Worm (Caenorhabditis elegans) whole organism, L2 larva: ENCODE results near the gene rap-1.

Experiments
- C34F6.9 ChIP-seq: fragments of 150-350 bp; optimal IDR thresholded peaks from 2 replicates; lab custom pipeline; 2014; ENCODE audit warnings: missing biosample characterization, missing genetic modification characterization
- Y55F3AM.14 ChIP-seq: fragments of 200-800 bp; sonication (Bioruptor generic); optimal IDR thresholded peaks from 2 replicates; lab custom pipeline; 2018; ENCODE audit warnings: mild to moderate bottlenecking, missing genetic modification characterization, missing compliant biosample characterization
- alr-1 ChIP-seq: fragments of 150-350 bp; optimal IDR thresholded peaks from 2 replicates; lab custom pipeline; 2014; ENCODE audit warnings: missing biosample characterization, missing genetic modification characterization
- ama-1 ChIP-seq: fragments of 150-350 bp; optimal IDR thresholded peaks from 2 replicates; lab custom pipeline; 2018; ENCODE audit warnings: inconsistent platforms
- blmp-1 ChIP-seq: sonication (generic microtip); optimal IDR thresholded peaks from 2 replicates; lab custom pipeline; 2017; ENCODE audit warnings: missing genetic modification characterization, mild to moderate bottlenecking, missing compliant biosample characterization, antibody characterized with exemption, moderate library complexity; ENCODE audit not compliant: insufficient read depth
- ceh-16 ChIP-seq: fragments of 150-350 bp; optimal IDR thresholded peaks from 2 replicates; lab custom pipeline; 2014; ENCODE audit warnings: missing biosample characterization, missing genetic modification characterization
- crh-2 ChIP-seq: sonication (generic microtip); optimal IDR thresholded peaks from 2 replicates; lab custom pipeline; 2017; ENCODE audit warnings: missing biosample characterization, missing genetic modification characterization
- dmd-4 ChIP-seq: sonication (generic microtip); optimal IDR thresholded peaks from 2 replicates; lab custom pipeline; 2017; ENCODE audit warnings: missing biosample characterization, missing genetic modification characterization
- egl-27 ChIP-seq: sonication (generic microtip); optimal IDR thresholded peaks from 3 replicates; lab custom pipeline; 2017; ENCODE audit warnings: missing biosample characterization, missing genetic modification reagents, missing genetic modification characterization
- elt-1 ChIP-seq: fragments of 150-350 bp; optimal IDR thresholded peaks from 2 replicates; lab custom pipeline; 2014; ENCODE audit warnings: missing biosample characterization, missing genetic modification characterization
- fos-1 ChIP-seq: fragments of 150-350 bp; optimal IDR thresholded peaks from 2 replicates; lab custom pipeline; 2014; ENCODE audit warnings: missing biosample characterization, missing genetic modification characterization
- gmeb-1 ChIP-seq: fragments of 150-350 bp; optimal IDR thresholded peaks from 2 replicates; lab custom pipeline; 2014; ENCODE audit warnings: missing biosample characterization, missing genetic modification characterization
- lin-11 ChIP-seq: fragments of 150-350 bp; sonication (generic microtip); optimal IDR thresholded peaks from 2 replicates; lab custom pipeline; 2014; ENCODE audit warnings: missing biosample characterization, missing genetic modification characterization, inconsistent platforms, mixed read lengths
- lin-39 ChIP-seq: fragments of 150-350 bp; optimal IDR thresholded peaks from 2 replicates; lab custom pipeline; 2014; ENCODE audit warnings: missing biosample characterization, missing genetic modification reagents, missing genetic modification characterization
- lsy-2 ChIP-seq, 2 experiments: fragments of 150-350 bp in 1 of 2; sonication (generic microtip) in 1 of 2; optimal IDR thresholded peaks; 2 replicates each; lab custom pipeline; 2014 to 2017; ENCODE audit warnings: missing biosample characterization in 2 of 2, missing genetic modification characterization in 2 of 2
- mab-5 ChIP-seq: fragments of 150-350 bp; optimal IDR thresholded peaks from 2 replicates; lab custom pipeline; 2014; ENCODE audit warnings: missing biosample characterization, missing genetic modification characterization
- mdl-1 ChIP-seq, 2 experiments: fragments of 150-350 bp in 1 of 2; sonication (generic microtip) in 1 of 2; optimal IDR thresholded peaks; 2 replicates each; lab custom pipeline; 2017; ENCODE audit warnings: missing biosample characterization in 2 of 2, missing genetic modification characterization in 2 of 2
- nhr-10 ChIP-seq: sonication (generic microtip); optimal IDR thresholded peaks from 2 replicates; lab custom pipeline; 2017; ENCODE audit warnings: missing biosample characterization, missing genetic modification characterization
- nhr-11 ChIP-seq: fragments of 150-350 bp; optimal IDR thresholded peaks from 2 replicates; lab custom pipeline; 2014; ENCODE audit warnings: missing biosample characterization, missing genetic modification characterization
- nhr-129 ChIP-seq: fragments of 150-350 bp; optimal IDR thresholded peaks from 2 replicates; lab custom pipeline; 2014; ENCODE audit warnings: missing biosample characterization, missing genetic modification characterization
- nhr-23 ChIP-seq: fragments of 150-350 bp; optimal IDR thresholded peaks from 2 replicates; lab custom pipeline; 2014; ENCODE audit warnings: missing biosample characterization, missing genetic modification reagents, missing genetic modification characterization
- nhr-237 ChIP-seq: fragments of 150-350 bp; optimal IDR thresholded peaks from 2 replicates; lab custom pipeline; 2014; ENCODE audit warnings: missing biosample characterization, missing genetic modification characterization
- nhr-6 ChIP-seq: fragments of 150-350 bp; optimal IDR thresholded peaks from 2 replicates; lab custom pipeline; 2014; ENCODE audit warnings: missing biosample characterization, missing genetic modification characterization
- nhr-77 ChIP-seq: fragments of 150-350 bp; optimal IDR thresholded peaks from 2 replicates; lab custom pipeline; 2014; ENCODE audit warnings: missing biosample characterization, missing genetic modification characterization
- peb-1 ChIP-seq: fragments of 150-350 bp; optimal IDR thresholded peaks from 2 replicates; lab custom pipeline; 2014; ENCODE audit warnings: missing biosample characterization, missing genetic modification characterization
- sem-4 ChIP-seq: fragments of 150-350 bp; optimal IDR thresholded peaks from 2 replicates; lab custom pipeline; 2014; ENCODE audit warnings: missing biosample characterization, missing genetic modification reagents, missing genetic modification characterization
- sma-3 ChIP-seq: sonication (generic microtip); optimal IDR thresholded peaks from 2 replicates; lab custom pipeline; 2016; ENCODE audit warnings: missing genetic modification reagents, missing genetic modification characterization, missing compliant biosample characterization
- sma-9 ChIP-seq, 2 experiments: fragments of 150-350 bp in 1 of 2; sonication (generic microtip) in 1 of 2; optimal IDR thresholded peaks; 2 replicates each; lab custom pipeline; 2014 to 2016; ENCODE audit warnings: missing genetic modification characterization in 2 of 2, mild to moderate bottlenecking in 1 of 2, missing biosample characterization in 1 of 2, missing compliant biosample characterization in 1 of 2, missing genetic modification reagents in 1 of 2, moderate library complexity in 1 of 2
- snpc-4 ChIP-seq: fragments of 150-350 bp; optimal IDR thresholded peaks from 2 replicates; lab custom pipeline; 2014; ENCODE audit warnings: missing biosample characterization, missing genetic modification characterization
- unc-55 ChIP-seq: fragments of 150-350 bp; sonication (generic microtip); optimal IDR thresholded peaks from 3 replicates; lab custom pipeline; 2014; ENCODE audit warnings: missing biosample characterization, missing genetic modification reagents, missing genetic modification characterization
- unc-62 ChIP-seq: fragments of 150-350 bp; optimal IDR thresholded peaks from 2 replicates; lab custom pipeline; 2014; ENCODE audit warnings: missing biosample characterization, missing genetic modification reagents, missing genetic modification characterization
- zag-1 ChIP-seq: fragments of 150-350 bp; optimal IDR thresholded peaks from 2 replicates; lab custom pipeline; 2014; ENCODE audit warnings: missing biosample characterization, missing genetic modification characterization
- ztf-11 ChIP-seq: sonication (generic microtip); optimal IDR thresholded peaks from 2 replicates; lab custom pipeline; 2017; ENCODE audit warnings: missing biosample characterization, missing genetic modification characterization
- ztf-4 ChIP-seq: fragments of 150-350 bp; optimal IDR thresholded peaks from 2 replicates; lab custom pipeline; 2014; ENCODE audit warnings: missing biosample characterization, missing genetic modification characterization

rap-1 gene

DNA sequence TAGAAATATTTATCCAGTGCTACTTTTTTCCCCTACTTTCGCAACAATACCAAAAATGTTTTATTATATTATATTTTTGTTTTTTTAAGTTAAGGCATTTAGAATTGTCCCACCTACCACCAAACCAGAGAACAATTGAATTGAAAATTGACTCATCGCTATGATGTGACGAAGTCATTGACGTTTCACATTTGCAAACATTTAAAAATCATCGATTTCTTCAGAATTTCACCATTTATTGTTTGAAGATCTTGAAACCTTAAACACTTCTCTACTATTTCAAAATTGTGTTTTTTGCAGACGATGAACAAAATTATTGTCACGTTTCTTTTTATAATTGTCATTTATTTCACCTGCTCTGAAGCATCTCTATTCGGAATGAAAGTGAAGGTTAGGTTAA lies 37.5 kb downstream of the rap-1 start, which contains the start of gene C09G9.8:
Gene C09G9.8 (plus strand): TSS at position 301 of the 400 bp plus-strand sequence.
- TF ChIP-seq nhr-237 (tag; lab: Kevin White, UChicago) (no peak), sma-9 (GFP tag; optimal IDR thresholded peaks at IDR 0.05; lab: Kevin White, UChicago) (no peak), sma-9 (tag; optimal IDR thresholded peaks at IDR 0.05; lab: Kevin White, UChicago) (no peak), snpc-4 (no peak), gmeb-1 (no peak), egl-27 (tag; lab: Kevin White, UChicago) (no peak), nhr-129 (tag; lab: Kevin White, UChicago) (no peak), elt-1 (tag; lab: Kevin White, UChicago) (no peak), nhr-11 (tag; lab: Kevin White, UChicago) (no peak), unc-62 (GFP tag; lab: Kevin White, UChicago) (no peak), C34F6.9 (tag; lab: Kevin White, UChicago) (no peak), dmd-4 (no peak), alr-1 (tag; lab: Kevin White, UChicago) (no peak), ztf-4 (tag; lab: Kevin White, UChicago) (no peak)

DNA sequence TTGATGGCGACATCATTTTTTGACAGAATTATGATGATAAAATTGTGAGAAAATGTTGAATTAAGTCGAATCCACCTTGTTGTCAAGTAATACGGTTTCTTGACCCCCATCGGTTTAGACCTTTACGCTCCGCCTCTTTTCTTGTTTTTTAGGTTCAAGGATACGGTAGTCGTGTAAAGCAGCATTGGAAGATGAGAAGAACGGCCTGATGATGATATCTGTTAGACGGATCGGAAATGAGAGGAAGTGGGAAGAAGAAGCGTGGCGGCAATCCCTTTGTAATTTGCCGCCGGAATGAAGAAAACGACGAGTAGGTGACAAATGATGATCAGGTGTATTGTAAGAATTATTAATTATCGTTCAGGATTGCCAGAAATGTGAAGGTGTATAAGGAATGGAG lies 38.9 kb downstream of the rap-1 start, which contains the start of gene npax-4:
Gene npax-4 (minus strand): TSS at position 101 of the 400 bp plus-strand sequence.
- no peak for TF ChIP-seq C34F6.9 (tag; lab: Kevin White, UChicago)
- TF ChIP-seq dmd-4: no peak
- TF ChIP-seq zag-1 (tag; lab: Kevin White, UChicago): no peak
- TF ChIP-seq lin-39 (tag; lab: Kevin White, UChicago): no peak
- no peak for TF ChIP-seq egl-27 (tag; lab: Kevin White, UChicago)
- TF ChIP-seq sma-9 (GFP tag; optimal IDR thresholded peaks at IDR 0.05; lab: Kevin White, UChicago): no peak
- no peak for TF ChIP-seq sma-9 (tag; optimal IDR thresholded peaks at IDR 0.05; lab: Kevin White, UChicago)
- no peak for TF ChIP-seq nhr-6 (tag; lab: Kevin White, UChicago)
- no peak for TF ChIP-seq peb-1 (tag; lab: Kevin White, UChicago)
- TF ChIP-seq gmeb-1: no peak
- no peak for TF ChIP-seq blmp-1
- no peak for TF ChIP-seq mdl-1 (tag; optimal IDR thresholded peaks at IDR 0.05; lab: Kevin White, UChicago)
- TF ChIP-seq nhr-129 (tag; lab: Kevin White, UChicago): no peak
- TF ChIP-seq nhr-23 (tag; lab: Kevin White, UChicago): no peak
- TF ChIP-seq, all 48 proteins: peak for 0

DNA sequence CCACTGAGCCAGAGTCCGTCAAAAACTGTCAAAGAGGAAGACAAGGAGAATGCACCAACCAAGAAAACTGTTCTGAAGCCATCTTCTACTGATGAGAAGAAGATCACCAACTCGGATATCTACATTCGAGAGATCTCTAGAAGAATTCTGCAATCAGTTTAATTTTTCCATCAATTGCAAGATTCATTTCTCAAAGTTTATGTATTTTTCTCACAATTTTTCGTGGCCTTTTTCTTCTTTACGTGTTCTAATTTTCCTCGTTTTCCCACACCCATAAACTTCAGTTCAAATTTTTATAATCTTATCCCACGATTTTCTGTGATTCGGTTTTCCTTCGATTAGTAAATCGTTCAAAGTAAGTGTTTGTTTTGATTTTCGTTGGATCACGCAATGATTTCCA lies 44.8 kb downstream of the rap-1 start, which contains the start of gene hdl-2:
Gene hdl-2 (plus strand): TSS at position 301 of the 400 bp plus-strand sequence.
- TF ChIP-seq alr-1 (tag; lab: Kevin White, UChicago): no peak
- no peak for TF ChIP-seq unc-62 (GFP tag; lab: Kevin White, UChicago)
- no peak for TF ChIP-seq crh-2 (tag; lab: Kevin White, UChicago)
- no peak for TF ChIP-seq mdl-1 (tag; optimal IDR thresholded peaks at IDR 0.05; lab: Kevin White, UChicago)
- TF ChIP-seq nhr-10: no peak
- no peak for TF ChIP-seq fos-1 (tag; lab: Kevin White, UChicago)
- TF ChIP-seq ztf-11 (tag; lab: Kevin White, UChicago): no peak
- TF ChIP-seq blmp-1: no peak
- TF ChIP-seq Y55F3AM.14: no peak
- TF ChIP-seq ceh-16 (tag; lab: Kevin White, UChicago): no peak
- TF ChIP-seq sem-4 (tag; lab: Kevin White, UChicago): no peak
- no peak for TF ChIP-seq egl-27 (tag; lab: Kevin White, UChicago)
- no peak for TF ChIP-seq peb-1 (tag; lab: Kevin White, UChicago)
- TF ChIP-seq nhr-6 (tag; lab: Kevin White, UChicago): no peak
- no peak for TF ChIP-seq unc-55 (GFP tag; lab: Kevin White, UChicago)
- no peak for TF ChIP-seq lsy-2 (tag; optimal IDR thresholded peaks at IDR 0.05; lab: Kevin White, UChicago)
- no peak for TF ChIP-seq lin-39 (tag; lab: Kevin White, UChicago)
- no peak for TF ChIP-seq lin-11 (tag; lab: Kevin White, UChicago)

DNA sequence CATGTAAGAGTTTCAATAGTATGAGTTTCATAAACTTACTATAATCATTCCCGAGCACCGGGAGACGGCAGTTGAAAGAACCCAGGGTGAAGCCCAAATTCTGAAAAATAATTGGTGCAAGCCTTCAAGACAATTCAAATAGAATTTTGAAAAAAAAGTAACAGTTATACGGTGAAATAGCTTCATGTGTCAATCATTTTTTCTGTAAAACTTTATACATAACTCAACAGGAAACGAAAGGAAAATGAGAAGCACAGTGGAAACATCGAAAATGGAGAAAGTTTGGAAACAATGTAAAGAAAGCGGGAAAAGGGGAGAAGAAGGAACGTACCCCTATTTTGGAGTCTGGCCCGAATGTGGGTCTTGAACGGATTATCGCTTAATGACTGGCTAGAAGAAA lies 45.7 kb downstream of the rap-1 start, which contains the start of gene C09G9.3:
Gene C09G9.3 (minus strand): TSS at position 101 of the 400 bp plus-strand sequence.
- TF ChIP-seq egl-27 (tag; lab: Kevin White, UChicago) (no peak), sem-4 (tag; lab: Kevin White, UChicago) (no peak), lsy-2 (tag; optimal IDR thresholded peaks at IDR 0.05; lab: Kevin White, UChicago) (no peak), nhr-237 (tag; lab: Kevin White, UChicago) (no peak), nhr-77 (tag; lab: Kevin White, UChicago) (no peak), lin-39 (tag; lab: Kevin White, UChicago) (no peak), nhr-10 (no peak)

DNA sequence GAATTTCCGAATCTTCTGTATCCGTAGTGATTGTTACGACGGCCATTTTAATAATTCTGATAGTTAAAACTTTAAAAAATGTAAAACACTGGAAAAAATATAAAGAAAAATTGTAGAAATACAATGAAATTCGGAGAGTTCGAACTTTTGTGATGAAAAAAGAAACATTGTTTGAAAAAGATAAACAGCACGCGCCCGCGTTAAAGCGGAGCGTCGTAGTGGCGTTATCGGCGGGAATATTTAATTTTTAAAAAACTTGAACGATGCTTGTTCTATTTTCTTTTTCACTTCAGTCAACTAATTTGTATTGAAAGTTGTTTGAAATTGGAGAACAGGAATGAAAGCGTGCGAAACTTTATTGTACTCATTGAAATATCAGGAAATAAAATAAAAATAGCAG lies 49.1 kb downstream of the rap-1 start, which contains the start of gene npp-23:
Gene npp-23 (minus strand): TSS at position 56 of the 400 bp plus-strand sequence.
- TF ChIP-seq sma-3 (GFP tag; lab: Kevin White, UChicago): peak; percentile 20
- TF ChIP-seq Y55F3AM.14: no peak
- no peak for TF ChIP-seq mab-5 (tag; lab: Kevin White, UChicago)
- no peak for TF ChIP-seq ztf-4 (tag; lab: Kevin White, UChicago)
- no peak for TF ChIP-seq ama-1
- TF ChIP-seq mdl-1 (tag; optimal IDR thresholded peaks at IDR 0.05; lab: Kevin White, UChicago): no peak
- TF ChIP-seq snpc-4: peak; percentile 12
- peak; percentile 94 for TF ChIP-seq gmeb-1
